In the genomic region with DNA sequence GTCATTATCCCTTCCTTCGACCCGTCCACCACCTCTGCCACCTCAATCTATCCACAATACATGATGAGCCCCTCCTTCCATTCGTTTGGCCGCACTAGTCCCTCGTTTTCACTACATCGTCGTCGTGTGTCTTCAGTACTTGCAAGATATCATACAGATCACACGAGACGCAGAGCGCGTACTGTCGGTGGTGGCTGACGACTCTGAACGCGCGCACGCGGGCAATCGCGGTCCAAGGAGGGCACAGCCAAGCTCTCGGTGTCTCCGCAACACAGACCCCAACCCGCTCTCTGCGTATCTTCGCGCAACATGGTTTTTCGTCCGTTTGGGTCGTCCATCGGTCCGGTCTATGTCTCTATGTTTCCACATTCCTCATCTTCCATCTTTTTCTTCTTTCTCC, we compare ENCODE assay signal across 2 worm cellular contexts.
A peak's percentile ranks its signal among the peaks of the same experiment; 100 is the strongest.
TF ChIP-seq lines count a peak whose summit lies in the region.

No protein-coding gene starts in this region.

TF ChIP-seq in whole organism, L1 larva, 84 proteins besides CTCF, POLR2A, EP300 and RAD21 (continued from another document):
- TF ChIP-seq fkh-10 (GFP tag; optimal IDR thresholded peaks at IDR 0.05; lab: Kevin White, UChicago) = no peak
- TF ChIP-seq sox-4 (tag; optimal IDR thresholded peaks at IDR 0.05; lab: Kevin White, UChicago) = no peak
- no peak for TF ChIP-seq F16B12.6 (tag; optimal IDR thresholded peaks at IDR 0.05; lab: Kevin White, UChicago)
- TF ChIP-seq snpc-4 (tag; optimal IDR thresholded peaks at IDR 0.05; lab: Kevin White, UChicago) = no peak
- TF ChIP-seq nhr-12 (tag; optimal IDR thresholded peaks at IDR 0.05; lab: Kevin White, UChicago) = no peak
- no peak for TF ChIP-seq efl-1 (optimal IDR thresholded peaks at IDR 0.05; lab: Kevin White, UChicago)
- no peak for TF ChIP-seq efl-1 (GFP tag; optimal IDR thresholded peaks at IDR 0.05 in 1 of 2; lab: Kevin White, UChicago)
- TF ChIP-seq pax-3 (tag; optimal IDR thresholded peaks at IDR 0.05; lab: Kevin White, UChicago) = no peak
- TF ChIP-seq fkh-8 (tag; optimal IDR thresholded peaks at IDR 0.05; lab: Kevin White, UChicago) = no peak
- no peak for TF ChIP-seq jun-1 (tag; optimal IDR thresholded peaks at IDR 0.05; lab: Kevin White, UChicago)
- TF ChIP-seq skn-1 (tag; optimal IDR thresholded peaks at IDR 0.05; lab: Kevin White, UChicago) = peak; percentile 3
- TF ChIP-seq ztf-4 (tag; optimal IDR thresholded peaks at IDR 0.05; lab: Kevin White, UChicago) = no peak
- no peak for TF ChIP-seq nhr-77 (tag; optimal IDR thresholded peaks at IDR 0.05; lab: Kevin White, UChicago)
- TF ChIP-seq nhr-76 (tag; optimal IDR thresholded peaks at IDR 0.05; lab: Kevin White, UChicago) = no peak
- no peak for TF ChIP-seq hpl-2 (GFP tag; optimal IDR thresholded peaks at IDR 0.05; lab: Kevin White, UChicago)
- peak in 1 of 2 experiments; percentile 38 for TF ChIP-seq mdl-1 (tag; optimal IDR thresholded peaks at IDR 0.05; lab: Kevin White, UChicago)
- no peak for TF ChIP-seq mef-2 (tag; optimal IDR thresholded peaks at IDR 0.05; lab: Kevin White, UChicago)
- TF ChIP-seq ztf-11 (tag; optimal IDR thresholded peaks at IDR 0.05; lab: Kevin White, UChicago) = no peak
- no peak for TF ChIP-seq unc-30 (tag; optimal IDR thresholded peaks at IDR 0.05; lab: Kevin White, UChicago)
- no peak for TF ChIP-seq egl-27 (tag; optimal IDR thresholded peaks at IDR 0.05; lab: Kevin White, UChicago)
- TF ChIP-seq nhr-84 (tag; optimal IDR thresholded peaks at IDR 0.05; lab: Kevin White, UChicago) = no peak
- TF ChIP-seq blmp-1 (tag; optimal IDR thresholded peaks at IDR 0.05; lab: Kevin White, UChicago) = peak; percentile 79
- no peak for TF ChIP-seq unc-62 (GFP tag; optimal IDR thresholded peaks at IDR 0.05; lab: Kevin White, UChicago)
- no peak for TF ChIP-seq alr-1 (tag; optimal IDR thresholded peaks at IDR 0.05; lab: Kevin White, UChicago; ENCODE audit: borderline replicate concordance)
- no peak for TF ChIP-seq ceh-90 (tag; optimal IDR thresholded peaks at IDR 0.05; lab: Kevin White, UChicago)
- TF ChIP-seq nhr-19 (GFP tag; conservative IDR thresholded peaks at IDR 0.05; lab: Robert Waterston, UW) = no peak
- no peak for TF ChIP-seq elt-3 (tag; optimal IDR thresholded peaks at IDR 0.05; lab: Kevin White, UChicago)
- TF ChIP-seq ama-1 (optimal IDR thresholded peaks at IDR 0.05; lab: Kevin White, UChicago) = no peak
- peak; percentile 36 for TF ChIP-seq lin-14 (GFP tag; optimal IDR thresholded peaks at IDR 0.05; lab: Kevin White, UChicago)
- TF ChIP-seq mep-1 (tag; optimal IDR thresholded peaks at IDR 0.05; lab: Kevin White, UChicago) = no peak
- no peak for TF ChIP-seq nhr-85 (tag; lab: Kevin White, UChicago)
- no peak for TF ChIP-seq nhr-11 (tag; optimal IDR thresholded peaks at IDR 0.05; lab: Kevin White, UChicago)
- peak; percentile 8 for TF ChIP-seq swsn-7 (tag; optimal IDR thresholded peaks at IDR 0.05; lab: Kevin White, UChicago)
- no peak for TF ChIP-seq Y116A8C.19 (tag; optimal IDR thresholded peaks at IDR 0.05; lab: Kevin White, UChicago; ENCODE audit: borderline replicate concordance)
- TF ChIP-seq nhr-71 (tag; optimal IDR thresholded peaks at IDR 0.05; lab: Kevin White, UChicago) = peak; percentile 8
- TF ChIP-seq rnt-1 (tag; optimal IDR thresholded peaks at IDR 0.05; lab: Kevin White, UChicago) = peak; percentile 19
- TF ChIP-seq C04F5.9 (tag; optimal IDR thresholded peaks at IDR 0.05; lab: Kevin White, UChicago) = no peak
- no peak for TF ChIP-seq egl-13 (tag; optimal IDR thresholded peaks at IDR 0.05; lab: Kevin White, UChicago)
- no peak for TF ChIP-seq ces-1 (GFP tag; optimal IDR thresholded peaks at IDR 0.05; lab: Kevin White, UChicago)
- TF ChIP-seq fkh-4 (tag; optimal IDR thresholded peaks at IDR 0.05; lab: Kevin White, UChicago; ENCODE audit: borderline replicate concordance) = no peak
- TF ChIP-seq xbp-1 (tag; optimal IDR thresholded peaks at IDR 0.05; lab: Kevin White, UChicago) = no peak
- no peak for TF ChIP-seq lir-3 (tag; optimal IDR thresholded peaks at IDR 0.05; lab: Kevin White, UChicago; ENCODE audit: poor library complexity)
- no peak for TF ChIP-seq isw-1 (GFP tag; IDR thresholded peaks at IDR 0.05; lab: Robert Waterston, UW)
- TF ChIP-seq aly-2 (tag; optimal IDR thresholded peaks at IDR 0.05; lab: Kevin White, UChicago) = no peak
- no peak for TF ChIP-seq ceh-63 (GFP tag; optimal IDR thresholded peaks at IDR 0.05; lab: Kevin White, UChicago)
- no peak for TF ChIP-seq zip-4 (GFP tag; optimal IDR thresholded peaks at IDR 0.05; lab: Kevin White, UChicago)
- TF ChIP-seq grh-1 (GFP tag; IDR thresholded peaks at IDR 0.05; lab: Robert Waterston, UW) = no peak
- no peak for TF ChIP-seq tbx-2 (tag; optimal IDR thresholded peaks at IDR 0.05; lab: Kevin White, UChicago)
- TF ChIP-seq irx-1 (tag; optimal IDR thresholded peaks at IDR 0.05; lab: Kevin White, UChicago) = no peak
- peak; percentile 14 for TF ChIP-seq snu-23 (GFP tag; optimal IDR thresholded peaks at IDR 0.05; lab: Kevin White, UChicago)
- TF ChIP-seq mab-9 (GFP tag; IDR thresholded peaks at IDR 0.05; lab: Robert Waterston, UW) = no peak
- no peak for TF ChIP-seq sup-37 (GFP tag; optimal IDR thresholded peaks at IDR 0.05; lab: Kevin White, UChicago)
- TF ChIP-seq fos-1 (tag; optimal IDR thresholded peaks at IDR 0.05; lab: Kevin White, UChicago) = no peak
- TF ChIP-seq pag-3 (tag; optimal IDR thresholded peaks at IDR 0.05; lab: Kevin White, UChicago; ENCODE audit: borderline replicate concordance, insufficient read depth) = no peak
- no peak for TF ChIP-seq hlh-4 (tag; optimal IDR thresholded peaks at IDR 0.05; lab: Kevin White, UChicago)
- TF ChIP-seq zag-1 (tag; optimal IDR thresholded peaks at IDR 0.05; lab: Kevin White, UChicago) = no peak
- TF ChIP-seq tlp-1 (tag; optimal IDR thresholded peaks at IDR 0.05; lab: Kevin White, UChicago) = no peak
- no peak for TF ChIP-seq dpl-1 (GFP tag; optimal IDR thresholded peaks at IDR 0.05; lab: Kevin White, UChicago)
- no peak for TF ChIP-seq lin-39 (tag; optimal IDR thresholded peaks at IDR 0.05; lab: Kevin White, UChicago)
- no peak for TF ChIP-seq C34B4.2 (tag; optimal IDR thresholded peaks at IDR 0.05; lab: Kevin White, UChicago)
- TF ChIP-seq pqm-1 (tag; optimal IDR thresholded peaks at IDR 0.05; lab: Kevin White, UChicago) = no peak
- TF ChIP-seq ceh-82 (tag; optimal IDR thresholded peaks at IDR 0.05; lab: Kevin White, UChicago) = peak in 2 of 3 experiments; percentile 3 to 22
- TF ChIP-seq dsc-1 (tag; optimal IDR thresholded peaks at IDR 0.05; lab: Kevin White, UChicago) = no peak
- no peak for TF ChIP-seq ets-5 (GFP tag; IDR thresholded peaks at IDR 0.05; lab: Robert Waterston, UW)
- TF ChIP-seq hlh-17 (GFP tag; optimal IDR thresholded peaks at IDR 0.05; lab: Kevin White, UChicago; ENCODE audit: borderline replicate concordance) = no peak
- TF ChIP-seq lin-13 (GFP tag; optimal IDR thresholded peaks at IDR 0.05; lab: Kevin White, UChicago) = no peak
- TF ChIP-seq efl-3 (GFP tag; optimal IDR thresholded peaks at IDR 0.05; lab: Kevin White, UChicago) = no peak
TF ChIP-seq in whole organism, L1 larva: peak in this region for 10.

TF ChIP-seq in whole organism, L3 larva, 47 proteins besides CTCF, POLR2A, EP300 and RAD21 (continued from another document):
- no peak for TF ChIP-seq nhr-237 (tag; optimal IDR thresholded peaks at IDR 0.05; lab: Kevin White, UChicago)
